Worm (Caenorhabditis elegans) whole organism, late embryonic: Measurements from ENCODE around the gene K09E9.3.

Source experiments
- ceh-9 ChIP-seq: sonication (generic microtip); optimal IDR thresholded peaks from 2 replicates; lab custom pipeline; 2016; ENCODE audit warnings: mild to moderate bottlenecking, missing genetic modification characterization, inconsistent platforms, missing compliant biosample characterization
- fkh-10 ChIP-seq: fragments of 150-350 bp; optimal IDR thresholded peaks from 2 replicates; lab custom pipeline; 2014; ENCODE audit warnings: missing biosample characterization, missing genetic modification reagents, missing genetic modification characterization
- hlh-8 ChIP-seq: sonication (generic microtip); optimal IDR thresholded peaks from 2 replicates; lab custom pipeline; 2016; ENCODE audit warnings: missing genotype, missing genetic modification characterization, missing compliant biosample characterization
- nfya-1 ChIP-seq: sonication (generic microtip); optimal IDR thresholded peaks from 2 replicates; lab custom pipeline; 2017; ENCODE audit warnings: missing genetic modification characterization, mild to moderate bottlenecking, missing compliant biosample characterization, antibody characterized with exemption, moderate library complexity
- odd-2 ChIP-seq: sonication (generic microtip); optimal IDR thresholded peaks from 2 replicates; lab custom pipeline; 2017; ENCODE audit warnings: antibody characterized with exemption, mild to moderate bottlenecking, missing genetic modification characterization, missing compliant biosample characterization
- rnt-1 ChIP-seq: sonication (generic microtip); optimal IDR thresholded peaks from 2 replicates; lab custom pipeline; 2016; ENCODE audit warnings: missing genetic modification characterization, missing compliant biosample characterization
- sdc-2 ChIP-seq: sonication (generic microtip); optimal IDR thresholded peaks from 2 replicates; lab custom pipeline; 2016; ENCODE audit warnings: missing genotype, missing genetic modification characterization, missing compliant biosample characterization
- tbx-2 ChIP-seq: sonication (generic microtip); optimal IDR thresholded peaks from 2 replicates; lab custom pipeline; 2016; ENCODE audit warnings: missing genetic modification characterization, missing compliant biosample characterization

ce11 chrX:15613745-15614229, at the start of gene K09E9.3:
- TF ChIP-seq rnt-1 (tag; lab: Kevin White, UChicago), result no peak
- TF ChIP-seq tbx-2, result no peak
- no peak for TF ChIP-seq odd-2
- no peak for TF ChIP-seq sdc-2 (tag; lab: Kevin White, UChicago)
- TF ChIP-seq hlh-8 (tag; lab: Kevin White, UChicago), result no peak
- TF ChIP-seq ceh-9 (tag; lab: Kevin White, UChicago), result no peak
- TF ChIP-seq nfya-1 (tag; lab: Kevin White, UChicago), result peak; percentile 37
- no peak for TF ChIP-seq fkh-10
